Fruit fly (Drosophila melanogaster) whole organism: ENCODE data around the gene Or85f.

Experiments used
- CG8478 ChIP-seq: fragments of >200 bp; optimal IDR thresholded peaks from 2 replicates; lab custom pipeline; 2018; ENCODE audit warnings: inconsistent platforms
- Dll ChIP-seq: fragments of >200 bp; optimal IDR thresholded peaks from 2 replicates; lab custom pipeline; 2017
- EcR ChIP-seq, 2 experiments: fragments of >200 bp; optimal IDR thresholded peaks; 2 replicates each; lab custom pipeline; 2017; ENCODE audit warnings: missing biosample characterization in 2 of 2, missing genetic modification characterization in 2 of 2, missing genetic modification reagents in 2 of 2
- pan ChIP-seq: fragments of >200 bp; optimal IDR thresholded peaks from 2 replicates; lab custom pipeline; 2017
- psq ChIP-seq: fragments of >200 bp; optimal IDR thresholded peaks from 2 replicates; lab custom pipeline; 2017
- usp ChIP-seq: fragments of >200 bp; optimal IDR thresholded peaks from 2 replicates; lab custom pipeline; 2017; ENCODE audit warnings: missing biosample characterization, missing genetic modification characterization, mixed read lengths

Or85f gene

DNA sequence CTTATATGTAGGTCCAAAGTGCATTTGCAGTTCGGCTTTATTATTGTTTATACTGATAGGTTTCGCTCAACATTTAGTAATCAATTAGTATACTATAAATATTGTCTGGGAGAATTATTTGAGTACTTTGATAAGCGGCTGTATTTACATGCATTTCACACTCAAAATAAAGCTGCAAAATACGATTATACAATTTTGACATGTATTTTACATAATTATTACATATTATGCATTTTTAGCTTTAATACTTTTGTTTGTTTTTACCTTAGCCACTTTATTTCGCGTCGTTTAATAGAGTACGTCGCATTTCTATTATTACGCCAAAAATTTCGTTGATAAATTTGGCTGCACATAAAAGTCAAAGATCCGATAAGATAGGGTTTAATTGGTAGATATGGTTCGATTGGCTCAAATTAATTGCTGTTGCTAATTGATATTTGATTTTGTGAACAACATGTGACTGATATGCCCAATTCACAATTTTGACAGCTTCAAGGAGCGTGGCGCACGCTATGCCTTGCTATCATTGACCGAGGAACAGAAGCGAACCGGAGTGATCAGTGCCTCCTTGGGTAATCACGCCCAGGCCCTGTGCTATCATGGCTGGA is 32.0 kb upstream of the Or85f start:
- TF ChIP-seq usp (GFP tag; lab: Kevin White, UChicago) (no peak), EcR (GFP tag; optimal IDR thresholded peaks at IDR 0.05; lab: Kevin White, UChicago) (no peak), psq (no peak), CG8478 (lab: Kevin White, UChicago) (no peak), pan (lab: Kevin White, UChicago) (no peak), Dll (lab: Kevin White, UChicago) (no peak)

DNA sequence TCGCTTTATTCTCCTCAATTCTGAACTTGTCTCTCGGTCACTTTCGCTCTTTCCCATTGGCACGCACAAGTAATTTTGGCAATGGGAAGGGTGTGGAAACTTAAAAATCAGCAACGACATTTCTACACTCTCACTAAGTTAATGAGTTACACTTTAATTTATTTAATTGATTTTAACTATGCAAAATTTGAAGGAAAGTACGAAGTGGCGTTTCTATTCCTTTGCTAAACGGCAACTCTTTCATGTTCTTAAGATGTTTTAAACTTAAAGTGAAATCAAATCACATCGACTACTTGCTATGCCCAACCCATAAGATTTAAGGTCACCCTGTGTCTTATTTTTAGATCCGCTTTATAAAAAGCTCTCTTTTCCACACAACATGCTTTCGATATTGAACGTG is 27.6 kb upstream of the Or85f start:
- no peak for TF ChIP-seq usp (GFP tag; lab: Kevin White, UChicago)
- no peak for TF ChIP-seq Dll (lab: Kevin White, UChicago)
- TF ChIP-seq CG8478 (lab: Kevin White, UChicago): no peak
- TF ChIP-seq EcR (GFP tag; optimal IDR thresholded peaks at IDR 0.05; lab: Kevin White, UChicago): no peak
- TF ChIP-seq psq: no peak
- TF ChIP-seq pan (lab: Kevin White, UChicago): no peak

- peak in 1 of 2 experiments; percentile 3 for TF ChIP-seq EcR (GFP tag; optimal IDR thresholded peaks at IDR 0.05; lab: Kevin White, UChicago)
- no peak for TF ChIP-seq usp (GFP tag; lab: Kevin White, UChicago)
Measured at dm6 chr3R:9376789-9377188, 21.2 kb upstream of the Or85f start.

DNA sequence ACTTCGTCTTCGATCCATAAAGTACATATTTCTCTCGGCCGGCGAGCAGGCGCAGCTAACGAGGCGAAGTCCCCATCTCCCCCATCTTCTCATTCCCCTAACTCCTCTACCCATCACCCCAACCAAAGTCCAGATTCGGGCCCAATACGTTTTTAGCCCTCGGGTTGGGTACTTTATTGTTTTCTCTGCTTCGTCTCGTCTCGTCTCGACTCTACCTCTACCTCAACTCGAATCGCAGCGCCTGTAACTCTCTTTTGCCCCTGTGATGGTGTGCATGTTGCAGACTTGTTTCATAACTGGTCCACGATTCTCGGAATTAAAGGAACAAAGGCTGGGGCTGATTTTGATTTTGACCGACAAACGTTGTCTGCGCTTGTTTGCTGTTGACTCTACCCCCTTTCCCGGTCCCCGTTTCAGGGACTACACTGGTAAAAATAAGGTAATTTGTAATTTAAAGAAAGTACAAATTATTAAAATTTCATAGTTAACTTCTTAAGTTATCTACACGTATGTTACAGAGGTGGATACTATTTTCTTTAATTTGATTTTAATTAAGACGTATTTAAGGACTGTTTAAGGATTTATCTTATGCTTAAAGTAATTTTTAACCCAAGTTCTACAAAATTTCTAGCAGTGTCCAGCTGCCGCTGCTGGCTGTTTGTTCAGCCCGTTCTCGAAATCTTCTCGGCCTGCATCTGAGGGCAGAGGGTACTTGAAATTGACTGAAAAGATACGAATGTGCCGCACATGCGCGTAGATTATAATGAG is 19.2 kb upstream of the Or85f start:
- TF ChIP-seq Dll (lab: Kevin White, UChicago) (peak; percentile 61), psq (no peak), pan (lab: Kevin White, UChicago) (peak; percentile 64), EcR (GFP tag; optimal IDR thresholded peaks at IDR 0.05; lab: Kevin White, UChicago) (no peak), CG8478 (lab: Kevin White, UChicago) (no peak), usp (GFP tag; lab: Kevin White, UChicago) (no peak)

dm6 chr3R:9380970-9381369 is 17.0 kb upstream of the Or85f start:
- TF ChIP-seq pan (lab: Kevin White, UChicago) (no peak), usp (GFP tag; lab: Kevin White, UChicago) (no peak), EcR (GFP tag; optimal IDR thresholded peaks at IDR 0.05; lab: Kevin White, UChicago) (no peak), psq (no peak), Dll (lab: Kevin White, UChicago) (no peak), CG8478 (lab: Kevin White, UChicago) (no peak)

- TF ChIP-seq usp (GFP tag; lab: Kevin White, UChicago): no peak
- no peak for TF ChIP-seq CG8478 (lab: Kevin White, UChicago)
Measured at dm6 chr3R:9385987-9386386, 12.0 kb upstream of the Or85f start.

- no peak for TF ChIP-seq EcR (GFP tag; optimal IDR thresholded peaks at IDR 0.05; lab: Kevin White, UChicago)
- no peak for TF ChIP-seq Dll (lab: Kevin White, UChicago)
- no peak for TF ChIP-seq CG8478 (lab: Kevin White, UChicago)
- no peak for TF ChIP-seq usp (GFP tag; lab: Kevin White, UChicago)
- TF ChIP-seq psq: no peak
- no peak for TF ChIP-seq pan (lab: Kevin White, UChicago)
Measured at dm6 chr3R:9387634-9388033, 10.4 kb upstream of the Or85f start.

DNA sequence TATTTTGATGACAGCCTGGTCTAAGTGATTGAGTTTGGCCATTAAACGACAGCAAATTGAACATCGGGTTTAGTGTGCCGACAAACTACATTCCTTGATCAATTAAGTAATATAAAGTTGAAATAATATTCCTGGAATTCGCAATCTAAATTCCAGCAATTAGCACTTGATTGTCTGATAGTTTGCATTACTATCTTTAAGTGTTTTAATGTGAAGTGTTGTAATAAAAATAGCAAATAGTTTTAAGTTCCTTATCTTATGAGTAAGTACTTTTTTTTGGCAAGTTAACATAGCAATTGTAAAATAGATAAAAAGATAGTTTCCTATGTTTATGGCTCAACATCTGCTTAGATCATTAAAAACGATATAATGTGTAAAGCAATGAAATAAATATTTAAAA is 9.7 kb upstream of the Or85f start:
- TF ChIP-seq pan (lab: Kevin White, UChicago): no peak
- no peak for TF ChIP-seq psq
- TF ChIP-seq CG8478 (lab: Kevin White, UChicago): no peak
- no peak for TF ChIP-seq usp (GFP tag; lab: Kevin White, UChicago)
- no peak for TF ChIP-seq EcR (GFP tag; optimal IDR thresholded peaks at IDR 0.05; lab: Kevin White, UChicago)
- no peak for TF ChIP-seq Dll (lab: Kevin White, UChicago)

- TF ChIP-seq psq (no peak), pan (lab: Kevin White, UChicago) (no peak)
Measured at dm6 chr3R:9388972-9389371, 9.0 kb upstream of the Or85f start.

DNA sequence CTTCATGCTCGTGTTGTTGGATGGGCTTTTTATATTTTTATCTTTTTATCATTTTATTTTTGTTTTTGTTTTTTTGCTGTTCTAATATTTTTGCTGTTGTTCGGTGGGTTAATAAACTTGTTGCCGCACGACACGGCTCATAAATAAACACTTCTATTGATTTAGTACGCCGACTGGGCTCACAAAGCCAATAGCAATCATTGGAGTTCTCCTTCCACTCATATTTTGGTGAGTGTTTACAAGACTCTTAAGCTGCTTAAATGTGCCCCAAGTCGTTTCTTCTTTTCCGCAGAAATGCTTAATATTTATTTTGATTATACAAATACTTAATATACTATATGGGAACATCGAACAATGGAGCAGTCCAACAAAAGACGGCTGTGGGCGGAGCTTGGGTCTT is 7.8 kb upstream of the Or85f start:
- TF ChIP-seq Dll (lab: Kevin White, UChicago): no peak

dm6 chr3R:9392421-9392820 is 5.6 kb upstream of the Or85f start:
- no peak for TF ChIP-seq CG8478 (lab: Kevin White, UChicago)
- TF ChIP-seq EcR (GFP tag; optimal IDR thresholded peaks at IDR 0.05; lab: Kevin White, UChicago): no peak

- TF ChIP-seq CG8478 (lab: Kevin White, UChicago) (no peak), psq (no peak), usp (GFP tag; lab: Kevin White, UChicago) (no peak), EcR (GFP tag; optimal IDR thresholded peaks at IDR 0.05; lab: Kevin White, UChicago) (no peak)
Measured at dm6 chr3R:9393542-9394025, 4.4 kb upstream of the Or85f start.
